Fruit fly (Drosophila melanogaster): ENCODE results near the gene CG4511.

CG4511 gene

dm6 chr3R:10888633-10889519, 34.6 kb downstream of the CG4511 start (continued):
- peak; percentile 23 for TF ChIP-seq kni (GFP tag; optimal IDR thresholded peaks at IDR 0.05)
- TF ChIP-seq CG11093 (GFP tag; IDR thresholded peaks at IDR 0.05): no peak
- TF ChIP-seq HLHmδ (GFP tag; optimal IDR thresholded peaks at IDR 0.05): peak; percentile 79
- TF ChIP-seq Spps (tag; optimal IDR thresholded peaks at IDR 0.05): no peak
- peak; percentile 7 for TF ChIP-seq CG30403 (GFP tag; optimal IDR thresholded peaks at IDR 0.05)
- TF ChIP-seq CG2202 (tag; optimal IDR thresholded peaks at IDR 0.05): no peak
- no peak for TF ChIP-seq Elba2 (GFP tag; optimal IDR thresholded peaks at IDR 0.05)
- TF ChIP-seq CG4854 (GFP tag; optimal IDR thresholded peaks at IDR 0.05): no peak
- TF ChIP-seq CG10462 (GFP tag; optimal IDR thresholded peaks at IDR 0.05): no peak
- TF ChIP-seq CG12219 (GFP tag; optimal IDR thresholded peaks at IDR 0.05): no peak
- peak; percentile 52; the same call in 1 of the 2 replicates for TF ChIP-seq Adf1 (GFP tag; IDR thresholded peaks at IDR 0.05)
- no peak for TF ChIP-seq Awh (GFP tag; IDR thresholded peaks at IDR 0.05)
- no peak for TF ChIP-seq CG7928 (GFP tag; optimal IDR thresholded peaks at IDR 0.05)
- TF ChIP-seq CG13296 (GFP tag; optimal IDR thresholded peaks at IDR 0.05): peak; percentile 34
- TF ChIP-seq CG12071 (GFP tag; optimal IDR thresholded peaks at IDR 0.05): peak; percentile 54
- no peak for TF ChIP-seq CG18011 (GFP tag; optimal IDR thresholded peaks at IDR 0.05)
- TF ChIP-seq CG2889 (GFP tag; IDR thresholded peaks at IDR 0.05): no peak
- TF ChIP-seq Ets65A (GFP tag): peak; percentile 91
- no peak for TF ChIP-seq pros (GFP tag; optimal IDR thresholded peaks at IDR 0.05)
- peak; percentile 61 for TF ChIP-seq Deaf1 (tag; optimal IDR thresholded peaks at IDR 0.05)
- peak; percentile 42 for TF ChIP-seq CrebB (tag; optimal IDR thresholded peaks at IDR 0.05)
- no peak for TF ChIP-seq CG4282 (GFP tag; optimal IDR thresholded peaks at IDR 0.05)
- TF ChIP-seq MBD-R2 (GFP tag; IDR thresholded peaks at IDR 0.05): no peak; the same call in 1 of the 2 replicates
- no peak for TF ChIP-seq Hr39 (optimal IDR thresholded peaks at IDR 0.05)
- no peak for TF ChIP-seq bowl (GFP tag; IDR thresholded peaks at IDR 0.05)
- no peak for TF ChIP-seq Rx (GFP tag; IDR thresholded peaks at IDR 0.05)
- no peak for TF ChIP-seq CkIIα-i1 (GFP tag; IDR thresholded peaks at IDR 0.05)
- TF ChIP-seq Ssrp (tag; optimal IDR thresholded peaks at IDR 0.05): no peak
- peak; percentile 1 for TF ChIP-seq CG31365 (tag; optimal IDR thresholded peaks at IDR 0.05)
- no peak for TF ChIP-seq lola (GFP tag; optimal IDR thresholded peaks at IDR 0.05)
- TF ChIP-seq NK7.1 (GFP tag; optimal IDR thresholded peaks at IDR 0.05): no peak
- TF ChIP-seq CG5953 (GFP tag; IDR thresholded peaks at IDR 0.05): no peak
- TF ChIP-seq Oli (tag; optimal IDR thresholded peaks at IDR 0.05): no peak
- TF ChIP-seq ase (GFP tag; IDR thresholded peaks at IDR 0.05): no peak; the same call in 2 of the 3 replicates
- TF ChIP-seq dpn (GFP tag; optimal IDR thresholded peaks at IDR 0.05): peak; percentile 19 to 26
- TF ChIP-seq tap (tag; optimal IDR thresholded peaks at IDR 0.05): peak; percentile 10
- no peak for TF ChIP-seq CG4617 (GFP tag; optimal IDR thresholded peaks at IDR 0.05; ENCODE audit: borderline replicate concordance)
- no peak for TF ChIP-seq cato (GFP tag; optimal IDR thresholded peaks at IDR 0.05; ENCODE audit: borderline replicate concordance)
- TF ChIP-seq CG9215 (GFP tag; IDR thresholded peaks at IDR 0.05): no peak; the same call in 1 of the 2 replicates
- no peak for TF ChIP-seq slou (GFP tag; optimal IDR thresholded peaks at IDR 0.05)
- TF ChIP-seq sr (GFP tag; IDR thresholded peaks at IDR 0.05): 0 out of 3 replicates have a peak, but pooled peaks have one; percentile 4
- TF ChIP-seq CG7372 (GFP tag; IDR thresholded peaks at IDR 0.05): no peak
- no peak for TF ChIP-seq CG7745 (tag; optimal IDR thresholded peaks at IDR 0.05)
- no peak for TF ChIP-seq CG9437 (GFP tag; optimal IDR thresholded peaks at IDR 0.05)
- TF ChIP-seq al (GFP tag; IDR thresholded peaks at IDR 0.05): no peak
- TF ChIP-seq danr (GFP tag; IDR thresholded peaks at IDR 0.05): no peak
- no peak for TF ChIP-seq CG8944 (GFP tag; optimal IDR thresholded peaks at IDR 0.05)
- TF ChIP-seq Blimp-1 (GFP tag; optimal IDR thresholded peaks at IDR 0.05): no peak
- TF ChIP-seq CHES-1-like (GFP tag; optimal IDR thresholded peaks at IDR 0.05): no peak
- TF ChIP-seq ATbp (GFP tag; optimal IDR thresholded peaks at IDR 0.05): peak; percentile 7

Data from whole organism, embryonic.